Worm (Caenorhabditis elegans) whole organism, late embryonic: Measurements from ENCODE around the gene ram-2.

ENCODE experiments used
- C08G9.2 ChIP-seq: sonication (generic microtip); optimal IDR thresholded peaks from 2 replicates; lab custom pipeline; 2016; ENCODE audit warnings: mild to moderate bottlenecking, missing genetic modification characterization, moderate library complexity, missing compliant biosample characterization
- K09A11.1 ChIP-seq: sonication (generic microtip); optimal IDR thresholded peaks from 2 replicates; lab custom pipeline; 2017; ENCODE audit warnings: antibody characterized with exemption, mild to moderate bottlenecking, missing genetic modification characterization, missing compliant biosample characterization; ENCODE audit not compliant: insufficient read depth
- ahr-1 ChIP-seq: sonication (generic microtip); optimal IDR thresholded peaks from 2 replicates; lab custom pipeline; 2016; ENCODE audit warnings: missing genetic modification characterization, missing compliant biosample characterization
- ceh-2 ChIP-seq: sonication (generic microtip); optimal IDR thresholded peaks from 2 replicates; lab custom pipeline; 2016; ENCODE audit warnings: missing genotype, missing genetic modification characterization, missing compliant biosample characterization
- ceh-22 ChIP-seq: sonication (generic microtip); optimal IDR thresholded peaks from 2 replicates; lab custom pipeline; 2017; ENCODE audit warnings: missing biosample characterization, missing genetic modification characterization
- ceh-30 ChIP-seq: fragments of 150-350 bp; optimal IDR thresholded peaks from 2 replicates; lab custom pipeline; 2014; ENCODE audit warnings: missing biosample characterization, missing genetic modification characterization
- ceh-48 ChIP-seq: sonication (generic microtip); optimal IDR thresholded peaks from 2 replicates; lab custom pipeline; 2016; ENCODE audit warnings: missing genetic modification characterization, inconsistent platforms, missing compliant biosample characterization
- dmd-4 ChIP-seq: sonication (generic microtip); optimal IDR thresholded peaks from 2 replicates; lab custom pipeline; 2016; ENCODE audit warnings: borderline replicate concordance, missing genetic modification characterization, missing compliant biosample characterization
- dve-1 ChIP-seq: sonication (generic microtip); optimal IDR thresholded peaks from 2 replicates; lab custom pipeline; 2017; ENCODE audit warnings: antibody characterized with exemption, mild to moderate bottlenecking, missing genetic modification characterization, missing compliant biosample characterization
- elt-2 ChIP-seq: sonication (generic microtip); optimal IDR thresholded peaks from 2 replicates; lab custom pipeline; 2016; ENCODE audit warnings: missing genetic modification reagents, missing genetic modification characterization, missing compliant biosample characterization
- gmeb-2 ChIP-seq: sonication (generic microtip); optimal IDR thresholded peaks from 2 replicates; lab custom pipeline; 2016; ENCODE audit warnings: missing genetic modification characterization, inconsistent platforms, missing compliant biosample characterization
- hlh-13 ChIP-seq: fragments of 200-800 bp; sonication (Bioruptor generic); optimal IDR thresholded peaks from 2 replicates; lab custom pipeline; 2018; ENCODE audit warnings: mild to moderate bottlenecking, missing genetic modification characterization, missing compliant biosample characterization
- mec-3 ChIP-seq: sonication (generic microtip); optimal IDR thresholded peaks from 2 replicates; lab custom pipeline; 2016; ENCODE audit warnings: borderline replicate concordance, missing genetic modification characterization, missing compliant biosample characterization
- nfya-1 ChIP-seq: sonication (generic microtip); optimal IDR thresholded peaks from 2 replicates; lab custom pipeline; 2017; ENCODE audit warnings: missing genetic modification characterization, mild to moderate bottlenecking, missing compliant biosample characterization, antibody characterized with exemption, moderate library complexity
- pag-3 ChIP-seq: sonication (generic microtip); optimal IDR thresholded peaks from 2 replicates; lab custom pipeline; 2016; ENCODE audit warnings: missing compliant biosample characterization, missing genetic modification characterization, borderline replicate concordance
- pat-9 ChIP-seq: fragments of 200-800 bp; sonication (Bioruptor generic); optimal IDR thresholded peaks from 2 replicates; lab custom pipeline; 2018; ENCODE audit warnings: mild to moderate bottlenecking, missing genetic modification characterization, moderate library complexity, missing compliant biosample characterization
- sox-2 ChIP-seq: fragments of 200-800 bp; sonication (Bioruptor generic); IDR thresholded peaks from 2 replicates; pipeline ENCODE4 v1.3.6; 2022; ENCODE audit warnings: missing genetic modification reagents, missing genetic modification characterization, missing compliant biosample characterization
- sox-4 ChIP-seq: sonication (generic microtip); optimal IDR thresholded peaks from 2 replicates; lab custom pipeline; 2017; ENCODE audit warnings: mild to moderate bottlenecking, missing genetic modification characterization, inconsistent platforms, missing compliant biosample characterization
- unc-3 ChIP-seq, 2 experiments: fragments of 200-800 bp in 1 of 2; sonication (Bioruptor generic) in 1 of 2; sonication (generic microtip) in 1 of 2; conservative IDR thresholded peaks in 1 of 2; optimal IDR thresholded peaks in 1 of 2; 2 replicates each; pipeline versions ENCODE4 v1.3.6 to Lab custom; 2016 to 2022; ENCODE audit warnings: missing compliant biosample characterization in 2 of 2, missing genetic modification characterization in 2 of 2, missing genetic modification reagents in 1 of 2
- unc-42 ChIP-seq: sonication (generic microtip); optimal IDR thresholded peaks from 2 replicates; lab custom pipeline; 2016; ENCODE audit warnings: missing genotype, missing genetic modification characterization, missing compliant biosample characterization
- unc-55 ChIP-seq: sonication (generic microtip); optimal IDR thresholded peaks from 2 replicates; lab custom pipeline; 2017; ENCODE audit warnings: missing biosample characterization, missing genetic modification reagents, missing genetic modification characterization
- zip-5 ChIP-seq: sonication (generic microtip); optimal IDR thresholded peaks from 2 replicates; lab custom pipeline; 2016; ENCODE audit warnings: missing genetic modification characterization, missing compliant biosample characterization

The ram-2 gene

DNA sequence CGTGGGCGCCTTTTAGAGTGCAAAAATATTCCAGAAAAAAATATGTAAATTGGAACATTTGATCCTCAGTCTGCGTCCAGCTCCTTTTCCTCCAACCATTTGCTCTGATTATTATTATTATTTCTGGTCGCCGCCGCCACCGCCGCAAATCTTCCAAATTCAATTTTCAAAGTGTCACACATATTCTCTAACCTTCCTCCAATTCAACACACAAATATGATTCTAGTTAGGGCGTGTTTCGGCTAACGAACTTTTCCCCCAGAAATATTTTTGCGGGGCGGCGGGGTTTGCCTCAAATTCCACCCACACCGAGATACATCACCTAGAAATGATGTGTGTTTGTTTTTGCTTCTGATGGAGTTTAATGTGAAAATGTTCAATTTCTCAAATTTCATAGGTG lies 45.0 kb downstream of the ram-2 start:
- TF ChIP-seq dmd-4 (tag; lab: Kevin White, UChicago) = no peak
- TF ChIP-seq unc-42 (tag; lab: Kevin White, UChicago) = peak; percentile 77

DNA sequence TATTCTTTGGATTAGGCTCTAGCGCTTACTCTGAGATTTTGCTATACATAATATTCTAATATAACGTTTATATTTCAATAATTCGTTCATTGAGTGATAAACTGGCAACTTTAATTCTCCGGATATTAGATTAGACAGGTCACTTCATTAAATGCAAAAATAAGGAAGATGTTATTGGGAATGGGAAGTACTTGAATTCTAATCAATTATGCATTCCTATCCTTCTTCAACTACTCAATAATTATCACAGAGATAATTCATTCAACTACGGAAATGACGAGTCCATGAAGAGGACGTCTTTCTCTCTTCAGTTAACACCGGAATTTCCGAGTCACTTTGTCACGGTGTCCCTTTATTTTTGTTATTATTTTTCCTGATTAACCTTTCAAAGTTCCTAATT lies 46.1 kb downstream of the ram-2 start:
- TF ChIP-seq ceh-22 (no peak), elt-2 (tag; lab: Kevin White, UChicago) (no peak), nfya-1 (tag; lab: Kevin White, UChicago) (no peak), pag-3 (no peak), dve-1 (tag; lab: Kevin White, UChicago) (no peak), pat-9 (tag; lab: Kevin White, UChicago) (no peak), hlh-13 (no peak), unc-3 (GFP tag; conservative IDR thresholded peaks at IDR 0.05; lab: Robert Waterston, UW) (no peak), unc-3 (tag; optimal IDR thresholded peaks at IDR 0.05; lab: Kevin White, UChicago) (no peak), sox-2 (no peak), zip-5 (no peak), ahr-1 (tag; lab: Kevin White, UChicago) (no peak), mec-3 (no peak), C08G9.2 (tag; lab: Kevin White, UChicago) (no peak), gmeb-2 (no peak), sox-4 (tag; lab: Kevin White, UChicago) (no peak), K09A11.1 (no peak), ceh-48 (tag; lab: Kevin White, UChicago) (no peak), ceh-30 (no peak), unc-55 (GFP tag; lab: Kevin White, UChicago) (no peak), ceh-2 (tag; lab: Kevin White, UChicago) (no peak)
- TF ChIP-seq, all 69 proteins: peak for 0
